Fruit fly (Drosophila melanogaster): ENCODE measurements around the gene CG15056.

The CG15056 gene

dm6 chrX:18366033-18366850 is 49.0 kb upstream of the CG15056 start, which contains the start of gene CrebB (continued):
- TF ChIP-seq CG33213 (GFP tag; optimal IDR thresholded peaks at IDR 0.05) (no peak), ham (GFP tag; IDR thresholded peaks at IDR 0.05) (no peak), sima (GFP tag; optimal IDR thresholded peaks at IDR 0.05) (no peak), CG2129 (GFP tag; IDR thresholded peaks at IDR 0.05; ENCODE audit: partially characterized antibody) (no peak), br (optimal IDR thresholded peaks at IDR 0.05) (no peak), CG11085 (GFP tag; IDR thresholded peaks at IDR 0.05) (peak; percentile 40; the same call in 1 of the 2 replicates), cad (GFP tag; optimal IDR thresholded peaks at IDR 0.05) (no peak), CG7928 (GFP tag; optimal IDR thresholded peaks at IDR 0.05) (no peak), gt (GFP tag; IDR thresholded peaks at IDR 0.05) (no peak), Ada2b (GFP tag; IDR thresholded peaks at IDR 0.05) (peak; percentile 42; the same call in 1 of the 2 replicates), Usf (GFP tag; optimal IDR thresholded peaks at IDR 0.05) (no peak), trem (tag; optimal IDR thresholded peaks at IDR 0.05) (no peak), al (GFP tag; IDR thresholded peaks at IDR 0.05) (peak; percentile 13; the same call in 1 of the 2 replicates), Hr51 (GFP tag; optimal IDR thresholded peaks at IDR 0.05) (no peak), Dll (GFP tag; IDR thresholded peaks at IDR 0.05; ENCODE audit: partially characterized antibody) (no peak), zf30C (GFP tag; optimal IDR thresholded peaks at IDR 0.05) (peak; percentile 70), CG18599 (GFP tag; optimal IDR thresholded peaks at IDR 0.05) (peak; percentile 63), Fer3 (tag; optimal IDR thresholded peaks at IDR 0.05) (peak; percentile 31), Lpt (GFP tag; optimal IDR thresholded peaks at IDR 0.05) (no peak), CG18764 (GFP tag; optimal IDR thresholded peaks at IDR 0.05) (no peak), CG15269 (tag; optimal IDR thresholded peaks at IDR 0.05) (peak; percentile 21), CG13287 (GFP tag; IDR thresholded peaks at IDR 0.05; ENCODE audit: partially characterized antibody) (peak; percentile 60), p53 (GFP tag; optimal IDR thresholded peaks at IDR 0.05) (no peak), HLH54F (GFP tag; optimal IDR thresholded peaks at IDR 0.05) (no peak), Ptx1 (GFP tag; IDR thresholded peaks at IDR 0.05) (peak; percentile 47), unc-4 (GFP tag; IDR thresholded peaks at IDR 0.05; ENCODE audit: partially characterized antibody) (no peak), CG17186 (GFP tag; optimal IDR thresholded peaks at IDR 0.05) (no peak), dimm (GFP tag; IDR thresholded peaks at IDR 0.05) (no peak), Rfx (GFP tag; IDR thresholded peaks at IDR 0.05) (peak; percentile 82), CG1792 (GFP tag; optimal IDR thresholded peaks at IDR 0.05) (no peak), fru (optimal IDR thresholded peaks at IDR 0.05) (no peak), tx (GFP tag; optimal IDR thresholded peaks at IDR 0.05) (no peak), CG12391 (tag; optimal IDR thresholded peaks at IDR 0.05) (no peak), E2f1 (GFP tag; IDR thresholded peaks at IDR 0.05) (peak; percentile 57), kah (GFP tag; optimal IDR thresholded peaks at IDR 0.05) (no peak), CG4360 (GFP tag; IDR thresholded peaks at IDR 0.05) (peak; percentile 26; the same call in 1 of the 2 replicates), CG32772 (GFP tag; IDR thresholded peaks at IDR 0.05) (0 out of 2 replicates have a peak, but pooled peaks have one; percentile 22), CG6791 (GFP tag; IDR thresholded peaks at IDR 0.05; ENCODE audit: partially characterized antibody) (0 out of 3 replicates have a peak, but pooled peaks have one; percentile 26), ara (GFP tag; IDR thresholded peaks at IDR 0.05) (peak; percentile 55), CG7786 (GFP tag; optimal IDR thresholded peaks at IDR 0.05) (peak; percentile 39), CG9817 (tag; optimal IDR thresholded peaks at IDR 0.05) (peak; percentile 21), bsh (GFP tag; optimal IDR thresholded peaks at IDR 0.05) (peak; percentile 5 to 25), Hmr (GFP tag; optimal IDR thresholded peaks at IDR 0.05) (no peak), CG11247 (GFP tag; IDR thresholded peaks at IDR 0.05) (peak; percentile 44; the same call in 1 of the 2 replicates), wor (GFP tag; IDR thresholded peaks at IDR 0.05) (no peak), pnt (GFP tag; optimal IDR thresholded peaks at IDR 0.05) (peak; percentile 23), CG43689 (GFP tag; IDR thresholded peaks at IDR 0.05) (no peak), cwo (GFP tag; optimal IDR thresholded peaks at IDR 0.05) (peak; percentile 49), CG15514 (GFP tag; optimal IDR thresholded peaks at IDR 0.05) (peak; percentile 0)
